Worm (Caenorhabditis elegans) whole organism, late embryonic: ENCODE results near the gene T04C12.1.

Experiments used
- ceh-6 ChIP-seq: fragments of 200-800 bp; sonication (Bioruptor generic); optimal IDR thresholded peaks from 2 replicates; lab custom pipeline; 2018; ENCODE audit warnings: mild to moderate bottlenecking, missing genetic modification characterization, missing compliant biosample characterization
- pqm-1 ChIP-seq: sonication (generic microtip); optimal IDR thresholded peaks from 2 replicates; lab custom pipeline; 2016; ENCODE audit warnings: missing genetic modification characterization, missing compliant biosample characterization
- rnt-1 ChIP-seq: sonication (generic microtip); optimal IDR thresholded peaks from 2 replicates; lab custom pipeline; 2016; ENCODE audit warnings: missing genetic modification characterization, missing compliant biosample characterization

DNA sequence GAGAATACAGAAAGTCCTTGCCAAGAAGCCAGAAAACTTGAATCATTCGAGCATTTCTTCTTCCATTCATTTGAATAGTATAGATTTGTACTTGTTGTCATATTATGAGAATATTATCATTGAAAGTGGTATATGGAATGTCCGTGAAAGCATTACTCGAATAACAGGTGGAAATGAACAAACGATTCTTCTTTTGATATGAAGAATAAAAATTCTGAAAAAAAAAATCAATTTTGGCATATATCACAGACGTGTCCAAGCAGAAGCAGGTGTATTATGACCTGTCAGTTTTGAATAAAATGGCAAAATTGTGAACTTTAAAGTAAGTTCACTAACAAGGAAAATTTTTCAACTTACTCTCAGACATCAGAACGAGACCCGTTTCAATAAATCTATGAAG, 2.0 kb downstream of the T04C12.1 start, which contains the start of gene srh-75:
- TF ChIP-seq ceh-6 (GFP tag; lab: Kevin White, UChicago) (no peak), pqm-1 (tag; lab: Kevin White, UChicago) (no peak), rnt-1 (tag; lab: Kevin White, UChicago) (no peak)
